Worm (Caenorhabditis elegans): Measurements from ENCODE around the gene K08D9.10.

The K08D9.10 gene

ce11 chrV:3242984-3243383, 12.3 kb downstream of the K08D9.10 start, which contains the start of gene gst-23:
TSS of gene gst-23 (plus strand) at chrV:3243284.
- no peak for TF ChIP-seq fos-1 (tag; optimal IDR thresholded peaks at IDR 0.05)
- TF ChIP-seq nhr-23 (tag; optimal IDR thresholded peaks at IDR 0.05), result no peak

ce11 chrV:3244703-3245102, 14.0 kb downstream of the K08D9.10 start, which contains the start of gene srj-7:
TSS of gene srj-7 (plus strand) at chrV:3245003.
- TF ChIP-seq fos-1 (tag; optimal IDR thresholded peaks at IDR 0.05) (no peak), pha-4 (tag; optimal IDR thresholded peaks at IDR 0.05) (no peak), lin-39 (tag; optimal IDR thresholded peaks at IDR 0.05) (no peak), elt-3 (tag; optimal IDR thresholded peaks at IDR 0.05) (no peak), ztf-11 (tag; optimal IDR thresholded peaks at IDR 0.05) (no peak), nhr-25 (tag; optimal IDR thresholded peaks at IDR 0.05) (no peak), R02D3.7 (tag; optimal IDR thresholded peaks at IDR 0.05) (no peak), nhr-76 (tag; optimal IDR thresholded peaks at IDR 0.05) (no peak), ceh-82 (tag; optimal IDR thresholded peaks at IDR 0.05) (no peak), lsy-12 (tag; optimal IDR thresholded peaks at IDR 0.05) (no peak), hmg-11 (tag; optimal IDR thresholded peaks at IDR 0.05) (no peak), jun-1 (tag; optimal IDR thresholded peaks at IDR 0.05) (no peak), nhr-12 (tag; optimal IDR thresholded peaks at IDR 0.05) (no peak)

ce11 chrV:3247515-3247914, 16.8 kb downstream of the K08D9.10 start, which contains the start of gene srj-8:
TSS of gene srj-8 (plus strand) at chrV:3247815.
- TF ChIP-seq elt-3 (tag; optimal IDR thresholded peaks at IDR 0.05), result no peak
- no peak for TF ChIP-seq fkh-2 (tag; optimal IDR thresholded peaks at IDR 0.05)
- no peak for TF ChIP-seq snpc-4 (tag; optimal IDR thresholded peaks at IDR 0.05)
- no peak for TF ChIP-seq skn-1 (tag; optimal IDR thresholded peaks at IDR 0.05)
- no peak for TF ChIP-seq daf-12 (tag; optimal IDR thresholded peaks at IDR 0.05)
- TF ChIP-seq eor-1 (tag; optimal IDR thresholded peaks at IDR 0.05), result no peak
- no peak for TF ChIP-seq elt-1 (tag; optimal IDR thresholded peaks at IDR 0.05)

- TF ChIP-seq nhr-43 (tag; optimal IDR thresholded peaks at IDR 0.05; ENCODE audit: poor library complexity, severe bottlenecking), result no peak
- TF ChIP-seq pqm-1 (tag; optimal IDR thresholded peaks at IDR 0.05), result no peak
- TF ChIP-seq daf-12 (tag; optimal IDR thresholded peaks at IDR 0.05), result no peak
- no peak for TF ChIP-seq nhr-237 (tag; optimal IDR thresholded peaks at IDR 0.05)
- TF ChIP-seq snpc-4 (tag; optimal IDR thresholded peaks at IDR 0.05), result no peak
- TF ChIP-seq sea-2 (GFP tag; optimal IDR thresholded peaks at IDR 0.05), result no peak
- TF ChIP-seq eor-1 (tag; optimal IDR thresholded peaks at IDR 0.05), result no peak
- no peak for TF ChIP-seq ceh-9 (tag; optimal IDR thresholded peaks at IDR 0.05)
- TF ChIP-seq nfya-1 (tag; optimal IDR thresholded peaks at IDR 0.05; ENCODE audit: insufficient read depth), result no peak
- no peak for TF ChIP-seq fkh-2 (tag; optimal IDR thresholded peaks at IDR 0.05)
- TF ChIP-seq egl-27 (tag; optimal IDR thresholded peaks at IDR 0.05), result no peak
- TF ChIP-seq mml-1 (tag; optimal IDR thresholded peaks at IDR 0.05), result no peak
- TF ChIP-seq ceh-82 (tag; optimal IDR thresholded peaks at IDR 0.05), result no peak
Measured at ce11 chrV:3250153-3250552, 19.5 kb downstream of the K08D9.10 start, which contains the start of gene T28A11.13. TSS of gene T28A11.13 (minus strand) at chrV:3250253.

- TF ChIP-seq nhr-11 (tag; optimal IDR thresholded peaks at IDR 0.05) (no peak), elt-1 (tag; optimal IDR thresholded peaks at IDR 0.05) (no peak), ceh-28 (tag; optimal IDR thresholded peaks at IDR 0.05) (no peak), pqm-1 (tag; optimal IDR thresholded peaks at IDR 0.05) (no peak), nhr-76 (tag; optimal IDR thresholded peaks at IDR 0.05) (no peak), nhr-43 (tag; optimal IDR thresholded peaks at IDR 0.05; ENCODE audit: poor library complexity, severe bottlenecking) (no peak), ztf-11 (tag; optimal IDR thresholded peaks at IDR 0.05) (no peak)
Measured at ce11 chrV:3256051-3256450, 25.4 kb downstream of the K08D9.10 start, which contains the start of gene srt-63. TSS of gene srt-63 (minus strand) at chrV:3256151.

- no peak for TF ChIP-seq elt-3 (tag; optimal IDR thresholded peaks at IDR 0.05)
Measured at ce11 chrV:3256809-3257208, 26.1 kb downstream of the K08D9.10 start.

ce11 chrV:3257277-3257676, 26.6 kb downstream of the K08D9.10 start, which contains the start of gene T28A11.22:
TSS of gene T28A11.22 (plus strand) at chrV:3257577.
- TF ChIP-seq nfya-1 (tag; optimal IDR thresholded peaks at IDR 0.05; ENCODE audit: insufficient read depth) (no peak), skn-1 (tag; optimal IDR thresholded peaks at IDR 0.05) (no peak), fkh-10 (GFP tag; optimal IDR thresholded peaks at IDR 0.05) (no peak), lin-39 (tag; optimal IDR thresholded peaks at IDR 0.05) (no peak), nhr-23 (tag; optimal IDR thresholded peaks at IDR 0.05) (no peak), snpc-4 (tag; optimal IDR thresholded peaks at IDR 0.05) (no peak), nhr-237 (tag; optimal IDR thresholded peaks at IDR 0.05) (no peak), fos-1 (tag; optimal IDR thresholded peaks at IDR 0.05) (no peak), tbx-2 (tag; optimal IDR thresholded peaks at IDR 0.05) (no peak)

Data from whole organism, L3 larva.